Fruit fly (Drosophila melanogaster): ENCODE results near the gene toe.

DNA sequence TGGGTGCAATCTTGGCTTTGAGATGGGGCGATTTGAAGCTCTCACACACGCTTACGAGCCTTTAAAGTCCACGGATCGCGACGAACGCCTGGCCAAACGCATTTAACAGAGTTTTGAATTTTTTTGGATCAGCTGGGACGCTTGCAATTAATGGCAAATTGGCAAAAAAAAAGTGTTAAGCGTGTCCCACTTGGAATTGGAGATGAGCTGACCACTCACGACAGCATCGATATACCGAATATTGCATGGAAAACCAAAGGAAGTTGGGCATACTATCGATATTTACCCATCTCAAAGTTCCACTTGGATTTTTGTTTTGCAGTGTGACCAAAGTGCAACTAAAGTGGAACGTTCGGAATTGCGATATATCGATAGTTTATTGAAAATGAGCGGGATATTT, 15.1 kb downstream of the toe start, which contains the start of gene ArfGAP1:
- TF ChIP-seq kay (GFP tag; ENCODE audit: borderline replicate concordance) = no peak
- TF ChIP-seq CG7101 (tag; optimal IDR thresholded peaks at IDR 0.05) = no peak
- TF ChIP-seq cnc (optimal IDR thresholded peaks at IDR 0.05) = no peak
- TF ChIP-seq Crg-1 (GFP tag; optimal IDR thresholded peaks at IDR 0.05) = no peak
- TF ChIP-seq CG1620 (GFP tag; optimal IDR thresholded peaks at IDR 0.05) = no peak
- TF ChIP-seq tj (GFP tag; optimal IDR thresholded peaks at IDR 0.05) = peak; percentile 61
- peak; percentile 14 for TF ChIP-seq Mnt (GFP tag; optimal IDR thresholded peaks at IDR 0.05)
- TF ChIP-seq CG14711 (tag; optimal IDR thresholded peaks at IDR 0.05) = no peak
- no peak for TF ChIP-seq ovo (GFP tag; optimal IDR thresholded peaks at IDR 0.05)
- TF ChIP-seq Hr96 (GFP tag; optimal IDR thresholded peaks at IDR 0.05) = no peak
- TF ChIP-seq CG33017 (tag; optimal IDR thresholded peaks at IDR 0.05) = no peak
